Worm (Caenorhabditis elegans) whole organism, L1 larva: ENCODE results near the gene F18E9.1.

Source experiments
- C04F5.9 ChIP-seq: sonication (generic microtip); optimal IDR thresholded peaks from 2 replicates; lab custom pipeline; 2016; ENCODE audit warnings: missing genetic modification characterization, missing compliant biosample characterization
- C34B4.2 ChIP-seq: sonication (generic microtip); optimal IDR thresholded peaks from 2 replicates; lab custom pipeline; 2017; ENCODE audit warnings: mild to moderate bottlenecking, missing genetic modification characterization, missing compliant biosample characterization
- aha-1 ChIP-seq: fragments of 150-350 bp; optimal IDR thresholded peaks from 2 replicates; lab custom pipeline; 2014; ENCODE audit warnings: missing biosample characterization, missing genetic modification characterization
- aly-2 ChIP-seq: fragments of 150-350 bp; optimal IDR thresholded peaks from 2 replicates; lab custom pipeline; 2014; ENCODE audit warnings: missing biosample characterization, missing genetic modification characterization
- ceh-63 ChIP-seq: fragments of 200-800 bp; sonication (Bioruptor generic); optimal IDR thresholded peaks from 2 replicates; lab custom pipeline; 2018; ENCODE audit warnings: mild to moderate bottlenecking, missing genetic modification characterization, missing compliant biosample characterization
- ceh-88 ChIP-seq: fragments of 200-800 bp; sonication (Bioruptor generic); IDR thresholded peaks from 2 replicates; pipeline ENCODE4 v1.3.6; 2022; ENCODE audit warnings: missing genetic modification characterization, missing compliant biosample characterization
- ceh-90 ChIP-seq: sonication (generic microtip); optimal IDR thresholded peaks from 2 replicates; lab custom pipeline; 2016; ENCODE audit warnings: missing genetic modification characterization, missing compliant biosample characterization
- efl-3 ChIP-seq: fragments of 200-800 bp; sonication (Bioruptor generic); optimal IDR thresholded peaks from 2 replicates; lab custom pipeline; 2018; ENCODE audit warnings: mild to moderate bottlenecking, missing genetic modification characterization, missing compliant biosample characterization
- egl-13 ChIP-seq: sonication (generic microtip); optimal IDR thresholded peaks from 2 replicates; lab custom pipeline; 2016; ENCODE audit warnings: missing genotype, missing genetic modification reagents, missing genetic modification characterization, missing compliant biosample characterization
- egl-27 ChIP-seq, 2 experiments: fragments of 150-350 bp in 1 of 2; sonication (generic microtip); optimal IDR thresholded peaks; 3 replicates each; lab custom pipeline; 2017 to 2018; ENCODE audit warnings: missing biosample characterization in 2 of 2, missing genetic modification characterization in 2 of 2, missing genetic modification reagents in 2 of 2
- elt-2 ChIP-seq: sonication (generic microtip); optimal IDR thresholded peaks from 2 replicates; lab custom pipeline; 2016; ENCODE audit warnings: missing genetic modification characterization, mild to moderate bottlenecking, inconsistent platforms, missing compliant biosample characterization, missing genetic modification reagents
- elt-3 ChIP-seq, 6 experiments: fragments of 150-350 bp in 1 of 6; sonication (generic microtip); optimal IDR thresholded peaks; 2 replicates each; lab custom pipeline; 2017 to 2018; ENCODE audit warnings: missing biosample characterization in 6 of 6, missing genetic modification characterization in 6 of 6, inconsistent platforms in 1 of 6
- grh-1 ChIP-seq: fragments of 200-800 bp; sonication (Bioruptor generic); IDR thresholded peaks from 2 replicates; pipeline ENCODE4 v1.3.6; 2022; ENCODE audit warnings: missing genetic modification reagents, missing genetic modification characterization, missing compliant biosample characterization
- hlh-17 ChIP-seq: fragments of 200-800 bp; sonication (Bioruptor generic); optimal IDR thresholded peaks from 2 replicates; lab custom pipeline; 2018; ENCODE audit warnings: missing genetic modification characterization, mild to moderate bottlenecking, missing compliant biosample characterization, moderate library complexity, borderline replicate concordance
- hlh-4 ChIP-seq: sonication (generic microtip); optimal IDR thresholded peaks from 2 replicates; lab custom pipeline; 2016; ENCODE audit warnings: mild to moderate bottlenecking, missing genetic modification characterization, missing compliant biosample characterization
- hpl-2 ChIP-seq: fragments of 150-350 bp; optimal IDR thresholded peaks from 2 replicates; lab custom pipeline; 2014; ENCODE audit warnings: missing biosample characterization, missing genetic modification reagents, missing genetic modification characterization
- jun-1 ChIP-seq: fragments of 150-350 bp; optimal IDR thresholded peaks from 2 replicates; lab custom pipeline; 2014; ENCODE audit warnings: missing biosample characterization, missing genetic modification reagents, missing genetic modification characterization
- lin-14 ChIP-seq: fragments of 200-800 bp; sonication (Bioruptor generic); optimal IDR thresholded peaks from 2 replicates; lab custom pipeline; 2018; ENCODE audit warnings: mild to moderate bottlenecking, missing genetic modification characterization, moderate library complexity, missing compliant biosample characterization
- lin-15B ChIP-seq: fragments of 150-350 bp; sonication (generic microtip); optimal IDR thresholded peaks from 3 replicates; lab custom pipeline; 2014; ENCODE audit warnings: missing biosample characterization, missing genetic modification characterization
- lin-35 ChIP-seq, 2 experiments: fragments of 150-350 bp; optimal IDR thresholded peaks; 2 replicates each; lab custom pipeline; 2014; ENCODE audit warnings: missing biosample characterization in 2 of 2, missing genetic modification characterization in 2 of 2, missing genetic modification reagents in 2 of 2
- lsy-2 ChIP-seq, 2 experiments: fragments of 150-350 bp; optimal IDR thresholded peaks; 2 replicates each; lab custom pipeline; 2014; ENCODE audit warnings: missing biosample characterization in 2 of 2, missing genetic modification characterization in 2 of 2
- mef-2 ChIP-seq: fragments of 150-350 bp; optimal IDR thresholded peaks from 2 replicates; lab custom pipeline; 2014; ENCODE audit warnings: missing biosample characterization, missing genetic modification characterization
- nhr-11 ChIP-seq: fragments of 150-350 bp; optimal IDR thresholded peaks from 2 replicates; lab custom pipeline; 2014; ENCODE audit warnings: missing biosample characterization, missing genetic modification characterization
- nhr-12 ChIP-seq: sonication (generic microtip); optimal IDR thresholded peaks from 2 replicates; lab custom pipeline; 2017; ENCODE audit warnings: missing biosample characterization, missing genetic modification characterization
- nhr-19 ChIP-seq: fragments of 200-800 bp; sonication (Bioruptor generic); conservative IDR thresholded peaks from 2 replicates; pipeline ENCODE4 v1.3.6; 2022; ENCODE audit warnings: missing genetic modification characterization, missing compliant biosample characterization
- nhr-20 ChIP-seq: sonication (generic microtip); optimal IDR thresholded peaks from 2 replicates; lab custom pipeline; 2016; ENCODE audit warnings: mild to moderate bottlenecking, missing genetic modification characterization, missing compliant biosample characterization
- nhr-47 ChIP-seq: sonication (generic microtip); optimal IDR thresholded peaks from 2 replicates; lab custom pipeline; 2016; ENCODE audit warnings: mild to moderate bottlenecking, missing genetic modification characterization, moderate library complexity, missing compliant biosample characterization
- nhr-71 ChIP-seq: sonication (generic microtip); optimal IDR thresholded peaks from 2 replicates; lab custom pipeline; 2016; ENCODE audit warnings: mild to moderate bottlenecking, missing genetic modification characterization, moderate library complexity, missing compliant biosample characterization
- nhr-77 ChIP-seq: fragments of 150-350 bp; optimal IDR thresholded peaks from 2 replicates; lab custom pipeline; 2014; ENCODE audit warnings: missing biosample characterization, missing genetic modification characterization
- nhr-85 ChIP-seq: sonication (generic microtip); peaks from one replicate; lab custom pipeline; 2016; ENCODE audit warnings: missing genetic modification characterization, inconsistent platforms, missing compliant biosample characterization
- nhr-90 ChIP-seq: sonication (generic microtip); optimal IDR thresholded peaks from 2 replicates; lab custom pipeline; 2016; ENCODE audit warnings: mild to moderate bottlenecking, missing genetic modification characterization, missing compliant biosample characterization; ENCODE audit not compliant: poor library complexity
- pax-3 ChIP-seq: fragments of 200-800 bp; sonication (Bioruptor generic); optimal IDR thresholded peaks from 2 replicates; lab custom pipeline; 2018; ENCODE audit warnings: mild to moderate bottlenecking, missing genetic modification characterization, moderate library complexity, missing compliant biosample characterization
- pqm-1 ChIP-seq: sonication (generic microtip); optimal IDR thresholded peaks from 3 replicates; lab custom pipeline; 2017; ENCODE audit warnings: missing biosample characterization, missing genetic modification characterization
- rnt-1 ChIP-seq: sonication (generic microtip); optimal IDR thresholded peaks from 2 replicates; lab custom pipeline; 2016; ENCODE audit warnings: mild to moderate bottlenecking, missing genetic modification characterization, moderate library complexity, missing compliant biosample characterization
- snpc-4 ChIP-seq: fragments of 150-350 bp; optimal IDR thresholded peaks from 2 replicates; lab custom pipeline; 2014; ENCODE audit warnings: missing biosample characterization, missing genetic modification characterization
- snu-23 ChIP-seq: sonication (generic microtip); optimal IDR thresholded peaks from 2 replicates; lab custom pipeline; 2016; ENCODE audit warnings: missing genetic modification characterization, missing compliant biosample characterization
- swsn-7 ChIP-seq: sonication (generic microtip); optimal IDR thresholded peaks from 2 replicates; lab custom pipeline; 2016; ENCODE audit warnings: missing genetic modification characterization, missing compliant biosample characterization
- tlp-1 ChIP-seq: fragments of 150-350 bp; optimal IDR thresholded peaks from 2 replicates; lab custom pipeline; 2014; ENCODE audit warnings: missing biosample characterization, missing genetic modification characterization
- unc-130 ChIP-seq: fragments of 150-350 bp; optimal IDR thresholded peaks from 2 replicates; lab custom pipeline; 2017; ENCODE audit warnings: missing biosample characterization, missing genetic modification characterization, inconsistent platforms
- unc-30 ChIP-seq: sonication (generic microtip); optimal IDR thresholded peaks from 2 replicates; lab custom pipeline; 2017; ENCODE audit warnings: missing biosample characterization, missing genetic modification characterization
- unc-62 ChIP-seq: fragments of 150-350 bp; optimal IDR thresholded peaks from 2 replicates; lab custom pipeline; 2014; ENCODE audit warnings: missing biosample characterization, missing genetic modification reagents, missing genetic modification characterization
- unc-86 ChIP-seq: sonication (generic microtip); optimal IDR thresholded peaks from 2 replicates; lab custom pipeline; 2016; ENCODE audit warnings: missing genetic modification characterization, missing compliant biosample characterization
- xbp-1 ChIP-seq: sonication (generic microtip); optimal IDR thresholded peaks from 2 replicates; lab custom pipeline; 2016; ENCODE audit warnings: missing genetic modification characterization, missing compliant biosample characterization
- ztf-4 ChIP-seq: fragments of 150-350 bp; optimal IDR thresholded peaks from 2 replicates; lab custom pipeline; 2014; ENCODE audit warnings: missing biosample characterization, missing genetic modification characterization

F18E9.1 gene

DNA sequence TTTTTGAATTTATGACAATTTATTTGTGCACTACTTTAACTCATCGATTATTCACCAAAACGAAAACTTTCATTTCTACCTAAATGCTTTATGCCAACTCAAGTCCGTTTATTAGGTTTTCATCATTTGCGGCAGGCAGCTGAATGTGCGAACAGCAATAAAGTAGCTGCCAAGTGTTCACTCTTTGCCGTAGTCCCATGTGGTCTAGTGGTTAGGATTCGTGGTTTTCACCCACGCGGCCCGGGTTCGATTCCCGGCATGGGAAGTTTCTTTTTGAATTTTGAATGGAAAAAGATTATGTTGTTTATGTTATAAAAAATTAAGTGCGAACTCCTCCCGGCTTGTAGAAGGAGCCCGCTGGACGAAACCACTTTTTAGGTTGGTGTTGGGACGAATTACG, 45.0 kb downstream of the F18E9.1 start (continued):
- TF ChIP-seq hlh-4 (tag; lab: Kevin White, UChicago) (no peak), ztf-4 (tag; lab: Kevin White, UChicago) (no peak), nhr-85 (tag; lab: Kevin White, UChicago) (no peak), efl-3 (GFP tag; lab: Kevin White, UChicago) (no peak), nhr-20 (tag; lab: Kevin White, UChicago) (peak; percentile 45), C34B4.2 (tag; lab: Kevin White, UChicago) (no peak), ceh-90 (tag; lab: Kevin White, UChicago) (no peak), nhr-12 (tag; lab: Kevin White, UChicago) (no peak), swsn-7 (tag; lab: Kevin White, UChicago) (no peak), snu-23 (GFP tag; lab: Kevin White, UChicago) (peak; percentile 53), aha-1 (no peak), ceh-63 (GFP tag; lab: Kevin White, UChicago) (no peak), unc-130 (tag; lab: Kevin White, UChicago) (no peak), lin-14 (peak; percentile 21), C04F5.9 (tag; lab: Kevin White, UChicago) (no peak), hlh-17 (no peak), grh-1 (no peak), egl-27 (tag; optimal IDR thresholded peaks at IDR 0.05; lab: Kevin White, UChicago) (no peak), lsy-2 (tag; optimal IDR thresholded peaks at IDR 0.05; lab: Kevin White, UChicago) (peak in 1 of 2 experiments; percentile 14), aly-2 (tag; lab: Kevin White, UChicago) (no peak), ceh-88 (GFP tag; lab: Robert Waterston, UW) (no peak), unc-30 (tag; lab: Kevin White, UChicago) (no peak), jun-1 (tag; lab: Kevin White, UChicago) (no peak), snpc-4 (no peak), nhr-47 (tag; lab: Kevin White, UChicago) (no peak), nhr-11 (no peak), lin-35 (GFP tag; optimal IDR thresholded peaks at IDR 0.05; lab: Kevin White, UChicago) (peak in 1 of 2 experiments; percentile 23), xbp-1 (no peak), pax-3 (tag; lab: Kevin White, UChicago) (no peak), hpl-2 (GFP tag; lab: Kevin White, UChicago) (no peak), pqm-1 (tag; lab: Kevin White, UChicago) (no peak)

DNA sequence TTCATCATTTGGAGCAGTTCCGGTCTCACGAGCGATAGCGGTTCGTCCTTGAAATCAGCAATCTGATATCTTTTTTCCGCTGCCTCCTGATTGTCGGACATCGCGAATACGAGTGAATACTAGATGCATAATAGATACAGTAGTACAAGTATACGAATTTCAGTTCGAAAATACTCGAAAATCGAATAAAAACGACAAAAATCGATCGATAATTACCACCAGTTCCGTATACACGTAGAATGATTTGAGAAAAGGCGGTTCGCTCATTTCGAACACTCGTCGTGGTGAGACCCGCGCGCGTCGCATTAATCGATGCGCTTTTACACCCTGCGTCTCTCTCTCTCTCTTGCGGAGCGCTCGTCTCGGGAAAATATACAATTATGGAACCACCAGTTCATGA, 45.7 kb downstream of the F18E9.1 start, which contains the start of gene F12D9.2:
Gene F12D9.2 (minus strand): TSS at position 101 of the 400 bp plus-strand sequence.
- TF ChIP-seq C34B4.2 (tag; lab: Kevin White, UChicago), result no peak
- TF ChIP-seq nhr-85 (tag; lab: Kevin White, UChicago), result peak; percentile 2

DNA sequence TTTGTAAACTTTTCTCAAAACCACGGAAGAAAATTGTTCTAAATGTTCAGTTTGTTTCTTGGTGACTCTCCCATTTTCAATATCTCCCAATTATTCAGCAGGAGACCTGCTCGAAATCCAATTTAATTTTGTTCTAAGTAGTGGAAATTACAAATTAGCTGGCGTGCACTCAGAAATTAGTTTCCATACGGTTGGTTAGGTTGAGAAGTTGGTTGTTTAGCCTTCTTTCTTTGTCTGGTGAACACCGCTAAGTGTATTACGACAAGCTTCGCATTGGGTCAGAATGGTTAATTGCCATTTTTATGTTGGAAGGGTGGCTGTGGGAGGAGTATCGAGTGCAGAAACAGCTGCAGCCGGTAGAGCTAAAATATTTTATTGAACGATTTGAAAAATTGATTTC, 47.2 kb downstream of the F18E9.1 start:
- TF ChIP-seq lin-35 (GFP tag; optimal IDR thresholded peaks at IDR 0.05; lab: Kevin White, UChicago) (no peak), tlp-1 (tag; lab: Kevin White, UChicago) (no peak), ceh-88 (GFP tag; lab: Robert Waterston, UW) (no peak), unc-86 (tag; lab: Kevin White, UChicago) (no peak), unc-62 (GFP tag; lab: Kevin White, UChicago) (no peak), hpl-2 (GFP tag; lab: Kevin White, UChicago) (no peak), lin-15B (tag; lab: Kevin White, UChicago) (no peak), nhr-71 (tag; lab: Kevin White, UChicago) (no peak), mef-2 (no peak), nhr-77 (tag; lab: Kevin White, UChicago) (no peak)

DNA sequence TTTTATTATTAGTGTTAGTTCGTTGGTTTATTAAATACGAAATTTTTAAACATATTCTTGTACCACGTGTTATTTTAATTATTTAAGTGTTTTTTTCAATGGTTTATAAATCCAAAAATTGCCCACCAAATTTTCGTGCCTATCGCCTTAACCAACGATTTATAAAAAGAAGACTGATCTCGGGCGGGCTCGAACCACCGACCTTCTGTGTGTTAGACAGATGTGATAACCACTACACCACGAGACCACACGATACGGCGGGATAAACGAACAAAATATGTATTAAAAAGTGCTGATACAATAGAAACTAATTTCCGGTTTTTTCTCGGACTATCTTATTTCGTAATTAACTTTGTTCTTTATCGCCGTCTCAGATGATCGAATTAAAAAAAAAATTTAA, 49.2 kb downstream of the F18E9.1 start:
- TF ChIP-seq nhr-90 (tag; lab: Kevin White, UChicago) (peak; percentile 33), nhr-19 (GFP tag; lab: Robert Waterston, UW) (peak; percentile 23; the same call in 1 of the 2 replicates), nhr-47 (tag; lab: Kevin White, UChicago) (peak; percentile 42), nhr-20 (tag; lab: Kevin White, UChicago) (peak; percentile 13), efl-3 (GFP tag; lab: Kevin White, UChicago) (peak; percentile 7), mef-2 (no peak), elt-2 (tag; lab: Kevin White, UChicago) (peak; percentile 2), egl-13 (tag; lab: Kevin White, UChicago) (no peak), elt-3 (tag; optimal IDR thresholded peaks at IDR 0.05; lab: Kevin White, UChicago) (peak in 1 of 6 experiments; percentile 6), snu-23 (GFP tag; lab: Kevin White, UChicago) (peak; percentile 39), lin-35 (GFP tag; optimal IDR thresholded peaks at IDR 0.05; lab: Kevin White, UChicago) (peak in 1 of 2 experiments; percentile 25), xbp-1 (no peak), nhr-71 (tag; lab: Kevin White, UChicago) (peak; percentile 50), rnt-1 (tag; lab: Kevin White, UChicago) (peak; percentile 42)
